Worm (Caenorhabditis elegans) whole organism, mixed stage, embryonic: ENCODE data around the gene mab-5.

Experiments
- ceh-83 ChIP-seq: fragments of 200-800 bp; sonication (Bioruptor generic); optimal IDR thresholded peaks from 2 replicates; lab custom pipeline; 2018; ENCODE audit warnings: mild to moderate bottlenecking, missing genetic modification characterization, missing compliant biosample characterization
- ces-1 ChIP-seq: fragments of 150-350 bp; optimal IDR thresholded peaks from 2 replicates; lab custom pipeline; 2014; ENCODE audit warnings: missing biosample characterization, missing genetic modification reagents, missing genetic modification characterization
- elt-1 ChIP-seq: sonication (generic microtip); optimal IDR thresholded peaks from 2 replicates; lab custom pipeline; 2017; ENCODE audit warnings: missing genetic modification characterization, mild to moderate bottlenecking, missing compliant biosample characterization, antibody characterized with exemption, moderate library complexity, borderline replicate concordance; ENCODE audit not compliant: insufficient read depth
- ham-2 ChIP-seq: fragments of 200-800 bp; sonication (Bioruptor generic); optimal IDR thresholded peaks from 2 replicates; lab custom pipeline; 2018; ENCODE audit warnings: mild to moderate bottlenecking, missing genetic modification characterization, missing compliant biosample characterization
- nhr-12 ChIP-seq: fragments of 150-350 bp; optimal IDR thresholded peaks from 2 replicates; lab custom pipeline; 2014; ENCODE audit warnings: missing biosample characterization, missing genetic modification characterization
- nhr-76 ChIP-seq: sonication (generic microtip); optimal IDR thresholded peaks from 2 replicates; lab custom pipeline; 2017; ENCODE audit warnings: missing biosample characterization, missing genetic modification characterization
- pha-4 ChIP-seq: fragments of 150-350 bp; optimal IDR thresholded peaks from 2 replicates; lab custom pipeline; 2018; ENCODE audit warnings: missing biosample characterization, missing genetic modification reagents, missing genetic modification characterization
- snpc-4 ChIP-seq: fragments of 150-350 bp; optimal IDR thresholded peaks from 2 replicates; lab custom pipeline; 2014; ENCODE audit warnings: missing biosample characterization, missing genetic modification characterization
- unc-39 ChIP-seq: fragments of 150-350 bp; optimal IDR thresholded peaks from 2 replicates; lab custom pipeline; 2014; ENCODE audit warnings: missing biosample characterization, missing genetic modification characterization

- TF ChIP-seq pha-4 (no peak), elt-1 (tag; lab: Kevin White, UChicago) (no peak), unc-39 (no peak), nhr-76 (tag; lab: Kevin White, UChicago) (no peak), snpc-4 (tag; lab: Kevin White, UChicago) (no peak), ham-2 (GFP tag; lab: Kevin White, UChicago) (no peak), ces-1 (GFP tag; lab: Kevin White, UChicago) (no peak), nhr-12 (no peak), ceh-83 (no peak)
Observed at ce11 chrIII:7815571-7816348, 32.5 kb upstream of the mab-5 start.
